Worm (Caenorhabditis elegans): ENCODE measurements around the gene srbc-19.

ce11 chrV:2149432-2149831 is 17.1 kb downstream of the srbc-19 start, which contains the start of gene C45H4.21:
- TF ChIP-seq ets-7 (tag; optimal IDR thresholded peaks at IDR 0.05) = no peak
- TF ChIP-seq tbx-11 (GFP tag; IDR thresholded peaks at IDR 0.05) = no peak

Measured in whole organism, early embryonic.